Worm (Caenorhabditis elegans): ENCODE data around the gene lin-31.

ce11 chrII:4007972-4008371, 25.6 kb downstream of the lin-31 start:
- TF ChIP-seq med-1 (GFP tag; optimal IDR thresholded peaks at IDR 0.05; ENCODE audit: insufficient read depth) (no peak), ztf-29 (GFP tag; IDR thresholded peaks at IDR 0.05) (no peak)

Data from whole organism, midembryonic.